Fruit fly (Drosophila melanogaster) whole organism, wandering third instar larva: ENCODE data around the gene CG3176.
A peak's percentile ranks its signal among the peaks of the same experiment; 100 is the strongest.

Experiments used
- Abd-B ChIP-seq: fragments of >200 bp; optimal IDR thresholded peaks from 2 replicates; lab custom pipeline; 2017; ENCODE audit warnings: missing biosample characterization, missing genetic modification characterization
- CG32264 ChIP-seq: fragments of 200-800 bp; sonication (Bioruptor generic); optimal IDR thresholded peaks from 2 replicates; lab custom pipeline; 2016; ENCODE audit warnings: missing biosample characterization, missing genetic modification characterization
- CG9705 ChIP-seq: fragments of 200-800 bp; sonication (Bioruptor generic); optimal IDR thresholded peaks from 2 replicates; lab custom pipeline; 2018; ENCODE audit warnings: missing biosample characterization, mild to moderate bottlenecking, missing genetic modification characterization
- Dif ChIP-seq: fragments of 200-275, 200-300 bp; sonication (Bioruptor generic); optimal IDR thresholded peaks from 2 replicates; lab custom pipeline; 2018; ENCODE audit warnings: missing biosample characterization, missing genetic modification characterization; ENCODE audit not compliant: partially characterized antibody
- N ChIP-seq: fragments of >200 bp; optimal IDR thresholded peaks from 2 replicates; lab custom pipeline; 2018; ENCODE audit warnings: missing biosample characterization, missing external identifiers, missing genetic modification characterization
- br ChIP-seq: fragments of 200-800 bp; sonication (Bioruptor generic); optimal IDR thresholded peaks from 2 replicates; lab custom pipeline; 2016; ENCODE audit warnings: missing biosample characterization, missing genetic modification characterization
- fru ChIP-seq: fragments of 200-800 bp; sonication (Bioruptor generic); optimal IDR thresholded peaks from 3 replicates; lab custom pipeline; 2016; ENCODE audit warnings: missing biosample characterization, mild to moderate bottlenecking, missing genetic modification characterization
- jim ChIP-seq: fragments of 175-275, 200-325 bp; sonication (Bioruptor generic); optimal IDR thresholded peaks from 2 replicates; lab custom pipeline; 2016; ENCODE audit warnings: missing biosample characterization, mild to moderate bottlenecking, missing genetic modification characterization
- psq ChIP-seq: fragments of 200-800 bp; sonication (Bioruptor generic); optimal IDR thresholded peaks from 3 replicates; lab custom pipeline; 2017; ENCODE audit warnings: missing biosample characterization, mild to moderate bottlenecking, missing genetic modification characterization, moderate library complexity

dm6 chrX:493445-494190 lies 12.0 kb downstream of the CG3176 start, which contains the start of gene CG17896:
- TF ChIP-seq br (peak; percentile 98), psq (peak; percentile 95), CG32264 (GFP tag; lab: Kevin White, UChicago) (peak; percentile 96), Dif (GFP tag; lab: Kevin White, UChicago) (no peak), Abd-B (GFP tag; lab: Kevin White, UChicago) (no peak), CG9705 (GFP tag; lab: Kevin White, UChicago) (peak; percentile 67), jim (GFP tag; lab: Kevin White, UChicago) (no peak), N (GFP tag; lab: Kevin White, UChicago) (peak; percentile 10), fru (GFP tag; lab: Kevin White, UChicago) (peak; percentile 98)
